Fruit fly (Drosophila melanogaster) Kc167 (cell line): Measurements from ENCODE around the gene CG14435.

Experiments
- Myc ChIP-seq: fragments of >200 bp; optimal IDR thresholded peaks from 2 replicates; lab custom pipeline; 2017; ENCODE audit warnings: missing external identifiers
- Sin3A ChIP-seq: fragments of >200 bp; optimal IDR thresholded peaks from 2 replicates; lab custom pipeline; 2018; ENCODE audit warnings: missing external identifiers
- insv ChIP-seq: fragments of >200 bp; optimal IDR thresholded peaks from 3 replicates; lab custom pipeline; 2018; ENCODE audit warnings: missing external identifiers
- psq ChIP-seq: fragments of >200 bp; optimal IDR thresholded peaks from 2 replicates; lab custom pipeline; 2017; ENCODE audit warnings: missing external identifiers

dm6 chrX:6857269-6857668, 13.5 kb upstream of the CG14435 start:
- TF ChIP-seq Myc (lab: Kevin White, UChicago) (no peak), psq (lab: Kevin White, UChicago) (no peak), Sin3A (lab: Kevin White, UChicago) (no peak), insv (lab: Kevin White, UChicago) (no peak)
